Worm (Caenorhabditis elegans) whole organism, dauer: Measurements from ENCODE around the gene bud-13.

Experiments
- unc-62 ChIP-seq: sonication (generic microtip); optimal IDR thresholded peaks from 2 replicates; lab custom pipeline; 2017; ENCODE audit warnings: missing biosample characterization, missing genetic modification reagents, missing genetic modification characterization

The bud-13 gene

DNA sequence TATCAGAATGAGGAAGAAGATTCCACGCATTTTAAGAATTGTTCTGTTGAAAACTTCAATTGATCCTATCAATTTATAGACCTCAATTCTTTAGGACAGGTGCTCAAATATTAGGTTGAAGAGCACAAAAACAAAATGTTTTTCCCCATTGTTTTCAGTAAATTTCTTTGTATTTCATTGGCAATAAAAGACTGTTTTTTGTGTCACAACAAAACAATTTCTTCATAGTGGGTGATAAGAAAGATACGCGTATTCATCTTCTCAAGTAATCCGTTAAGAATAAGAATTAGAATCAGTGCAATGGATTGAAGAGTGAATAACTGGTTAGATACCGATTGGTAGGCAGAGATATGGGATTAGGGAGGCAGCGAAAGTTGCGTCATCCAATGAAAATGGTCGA is 6.9 kb downstream of the bud-13 start, which contains the start of gene ZK643.6:
ZK643.6 (minus strand) TSS at position 101 of the 400 bp plus-strand sequence.
- TF ChIP-seq unc-62 = no peak

DNA sequence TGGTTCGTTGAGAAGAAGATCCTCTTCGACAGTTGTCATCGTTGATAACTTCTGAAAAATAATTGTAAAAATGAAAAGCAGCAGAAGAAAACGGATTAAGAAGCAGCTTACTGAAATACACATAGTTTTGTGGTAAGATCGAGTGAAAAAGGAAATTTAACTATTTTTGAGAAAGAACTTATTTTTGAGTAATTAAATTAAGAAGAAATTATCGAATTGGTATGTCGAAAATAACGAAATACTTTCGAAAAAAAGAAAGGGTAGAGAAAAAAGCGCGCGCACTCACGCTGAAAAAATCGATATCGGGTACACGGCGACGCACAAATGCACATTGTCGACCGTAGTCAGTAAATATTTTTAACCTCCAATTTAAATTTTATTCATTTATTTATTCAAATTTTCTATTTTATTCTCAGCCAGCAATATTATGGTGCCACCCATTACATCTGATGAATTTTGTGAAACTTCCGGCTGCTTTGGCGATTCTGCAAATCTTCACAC is 11.3 kb downstream of the bud-13 start, which contains the start of the genes ZK643.5 and ZK643.2:
ZK643.5 (minus strand) TSS at position 51 of the 501 bp plus-strand sequence.
ZK643.2 (plus strand) TSS at position 395 of the 501 bp plus-strand sequence.
- TF ChIP-seq unc-62 = no peak

DNA sequence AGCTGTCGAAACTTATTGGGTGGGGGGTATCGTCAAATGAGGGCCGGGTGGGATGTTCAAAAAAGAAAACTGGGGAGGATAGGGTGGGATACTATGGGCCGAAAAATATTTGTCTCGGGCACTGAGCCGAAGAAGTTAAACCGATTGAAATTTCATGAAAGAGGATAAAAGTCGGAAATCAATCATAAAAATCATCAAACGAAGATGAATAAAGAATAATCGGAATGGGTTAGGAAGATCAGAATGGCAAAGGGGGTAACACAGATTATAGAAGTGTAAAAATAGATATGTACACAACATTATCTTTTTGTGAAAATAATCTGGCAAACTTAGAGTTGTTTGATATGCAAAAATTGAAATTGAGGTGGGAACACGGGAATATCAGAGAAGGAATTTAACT is 12.0 kb downstream of the bud-13 start:
- TF ChIP-seq unc-62 = no peak

DNA sequence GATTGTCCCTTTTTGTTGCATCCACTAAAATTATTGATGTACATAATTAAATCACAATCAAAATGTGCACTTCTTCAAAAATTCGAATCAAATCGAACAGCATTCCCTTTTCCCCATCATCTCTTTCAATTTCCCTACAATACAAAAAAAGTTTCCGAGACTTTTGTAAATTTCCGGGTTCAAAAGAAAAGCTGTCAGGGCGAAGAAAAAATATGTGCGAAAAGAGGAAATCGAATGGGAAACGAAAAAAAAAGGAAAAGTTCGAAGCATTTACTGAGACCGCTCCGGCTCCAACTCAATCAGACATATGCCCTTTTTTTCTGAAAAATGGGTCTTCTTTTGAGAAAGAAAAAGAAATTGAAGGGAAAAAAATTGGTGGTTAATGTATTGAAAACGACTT is 18.4 kb downstream of the bud-13 start:
- TF ChIP-seq unc-62 = no peak

DNA sequence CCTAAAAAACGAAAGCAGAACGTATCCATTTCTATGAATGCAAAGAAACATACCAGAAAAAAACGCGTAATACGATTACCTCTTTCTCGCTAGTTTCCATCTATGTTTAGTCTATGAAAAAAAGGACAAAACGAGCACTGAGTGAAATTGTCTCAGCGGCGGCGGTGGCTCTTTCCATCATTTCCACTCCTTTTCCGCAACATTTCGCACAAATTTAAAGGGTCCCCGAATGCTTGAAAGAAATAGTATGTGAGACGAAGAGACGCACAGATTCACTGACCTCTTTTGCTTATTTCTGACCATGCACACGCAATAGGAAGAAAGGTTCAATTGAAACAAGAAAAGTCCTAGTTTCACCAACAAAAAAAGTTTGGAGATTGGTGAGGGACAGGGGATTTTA is 21.2 kb downstream of the bud-13 start:
- TF ChIP-seq unc-62 = no peak

DNA sequence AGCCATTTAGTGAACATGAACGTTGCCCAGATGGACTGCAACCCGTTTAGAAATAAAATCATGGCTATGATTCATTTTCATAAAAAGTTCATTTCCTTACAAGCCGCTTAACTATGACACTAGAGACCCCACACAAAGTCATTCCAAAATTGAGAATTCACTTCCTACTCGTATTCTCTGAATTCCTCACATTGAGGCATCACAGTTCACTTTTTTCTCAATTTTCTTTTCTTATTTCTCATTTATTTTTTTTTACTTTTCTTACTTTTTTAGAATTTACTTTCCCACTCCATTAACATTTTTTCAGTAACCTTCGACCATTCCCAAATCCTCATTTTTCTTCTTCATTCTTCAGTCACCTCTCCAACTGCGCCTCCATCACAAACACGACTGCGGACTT is 23.2 kb downstream of the bud-13 start, which contains the start of gene dhrr-1:
dhrr-1 (plus strand) TSS at position 301 of the 400 bp plus-strand sequence.
- TF ChIP-seq unc-62 = no peak

DNA sequence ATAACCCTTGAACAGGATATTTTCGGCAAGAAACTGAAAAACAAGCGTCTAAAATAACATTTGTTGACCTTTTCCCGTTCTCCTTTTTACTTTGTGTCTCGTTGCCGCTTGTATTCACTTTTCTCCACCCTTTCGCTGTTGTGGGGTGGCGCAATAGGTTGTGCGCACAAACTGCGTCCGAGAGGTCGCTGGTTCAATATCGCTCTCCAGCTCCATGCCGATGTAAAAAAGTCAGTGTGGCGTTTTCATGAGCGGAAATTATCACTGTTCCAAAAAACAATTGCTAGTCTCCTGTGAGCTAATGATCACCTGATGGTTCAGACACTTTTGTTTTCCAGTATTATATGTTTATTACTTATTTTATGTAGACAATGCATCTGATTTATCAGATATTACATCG is 30.0 kb downstream of the bud-13 start:
- no peak for TF ChIP-seq unc-62

DNA sequence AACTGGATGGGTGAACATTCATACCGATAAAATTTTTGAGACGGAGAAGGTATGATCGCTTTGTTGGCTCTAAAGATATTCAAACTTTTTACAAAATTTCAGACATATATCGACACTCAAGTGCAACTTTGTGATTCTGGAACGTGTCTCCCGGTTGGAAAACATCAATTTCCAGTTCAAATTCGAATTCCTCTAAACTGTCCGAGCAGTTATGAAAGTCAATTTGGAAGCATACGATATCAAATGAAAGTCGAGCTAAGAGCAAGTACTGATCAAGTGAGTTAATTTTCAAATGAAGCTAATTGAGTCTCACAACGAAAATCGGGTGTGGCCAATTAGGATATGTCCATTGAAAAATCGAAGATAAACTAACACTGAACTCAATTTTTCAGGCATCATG is 33.1 kb downstream of the bud-13 start:
- TF ChIP-seq unc-62 = no peak

DNA sequence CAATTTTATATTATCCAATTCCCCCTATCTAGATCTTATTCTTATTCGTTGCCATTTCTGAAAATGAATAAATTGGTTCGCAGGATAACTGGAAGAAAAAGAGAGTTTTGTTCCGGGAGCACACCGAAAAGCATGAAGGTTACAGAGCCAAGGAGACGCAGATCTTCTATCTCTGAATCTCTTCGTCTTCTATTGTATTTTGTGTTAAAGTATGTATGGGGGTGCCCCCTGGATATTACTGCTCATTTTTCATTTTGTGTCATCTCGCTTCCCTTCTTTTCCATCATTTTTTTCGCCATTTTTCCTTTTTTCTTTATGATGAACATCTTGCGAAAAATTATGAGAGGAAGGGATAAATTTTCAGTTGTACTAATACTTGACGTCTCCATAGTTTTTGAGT is 33.8 kb downstream of the bud-13 start:
- no peak for TF ChIP-seq unc-62

DNA sequence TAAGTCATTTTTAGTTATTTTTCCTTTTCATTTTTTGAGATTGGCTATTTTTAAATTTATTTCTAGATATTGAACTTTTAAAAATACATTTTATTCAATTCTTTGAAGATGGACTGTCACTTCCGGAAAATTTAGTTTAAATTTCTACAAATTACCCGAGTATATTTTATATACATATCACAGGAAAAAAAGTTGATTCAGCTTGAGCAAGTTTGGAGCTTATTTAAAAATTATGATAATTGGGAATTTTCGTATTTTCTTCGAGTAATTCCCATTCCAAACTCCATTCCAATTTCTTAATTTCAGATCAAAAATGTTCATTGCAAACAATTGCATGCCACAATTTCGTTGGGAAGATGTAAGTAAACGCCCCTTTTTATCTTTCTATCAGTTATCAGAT is 37.8 kb downstream of the bud-13 start, which contains the start of gene arrd-15:
arrd-15 (plus strand) TSS at position 301 of the 400 bp plus-strand sequence.
- no peak for TF ChIP-seq unc-62

DNA sequence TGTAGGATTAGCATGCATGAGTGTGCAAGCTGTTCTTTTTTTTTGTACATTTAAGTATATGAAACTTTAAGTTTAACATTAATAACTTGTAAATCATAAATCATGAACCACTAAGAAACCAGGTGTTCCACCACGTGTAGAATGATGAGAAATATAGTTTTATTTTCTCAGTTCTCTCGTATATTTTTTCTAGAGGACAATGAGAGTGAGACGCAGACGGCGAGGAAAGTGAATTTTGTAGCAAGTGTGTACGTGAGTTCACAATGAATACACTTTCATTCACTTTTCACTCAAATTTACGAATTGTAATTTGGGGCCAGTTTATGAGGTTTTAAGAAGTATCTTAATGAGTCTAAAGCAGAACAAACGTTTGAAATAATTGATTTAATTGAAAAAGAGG is 41.0 kb downstream of the bud-13 start:
- TF ChIP-seq unc-62 = no peak

DNA sequence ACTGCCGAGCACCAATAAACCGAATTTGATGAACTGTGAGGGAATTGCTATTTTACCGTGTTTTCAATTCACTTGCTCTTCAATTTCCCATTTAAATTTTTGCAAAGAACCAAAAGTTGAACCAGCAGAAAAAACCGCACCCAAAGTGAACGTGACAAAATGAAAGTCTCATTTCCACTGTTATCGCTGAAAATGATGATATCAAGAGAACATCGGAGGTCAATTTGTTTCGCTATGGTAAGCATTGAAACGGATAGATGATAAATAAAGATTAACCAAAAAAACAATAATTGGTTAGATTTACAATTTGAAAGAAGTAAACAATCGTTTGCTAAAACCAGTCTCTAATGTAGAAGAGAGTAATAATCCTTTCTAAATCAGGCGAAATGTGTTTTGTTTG is 42.0 kb downstream of the bud-13 start:
- no peak for TF ChIP-seq unc-62

DNA sequence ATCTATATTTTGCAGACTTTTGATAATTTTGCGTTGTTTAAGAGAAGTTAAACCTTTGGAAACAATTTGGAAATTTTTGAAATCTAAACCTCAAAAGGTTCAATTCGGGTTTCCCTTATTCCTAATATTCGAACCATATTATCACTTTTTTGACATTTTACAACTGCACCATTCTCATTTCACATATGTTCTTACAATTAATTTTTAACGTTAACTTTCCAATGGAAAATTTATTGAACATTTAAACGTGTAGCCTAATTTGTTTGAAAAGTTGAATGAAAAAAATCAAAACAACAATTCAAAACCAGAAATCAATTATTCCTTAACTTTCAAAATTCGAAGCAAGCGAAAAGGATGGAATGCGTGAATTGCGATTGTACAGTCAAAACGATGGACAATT is 43.6 kb downstream of the bud-13 start, which contains the start of gene ZK637.12:
ZK637.12 (plus strand) TSS at position 301 of the 400 bp plus-strand sequence.
- TF ChIP-seq unc-62 = no peak

DNA sequence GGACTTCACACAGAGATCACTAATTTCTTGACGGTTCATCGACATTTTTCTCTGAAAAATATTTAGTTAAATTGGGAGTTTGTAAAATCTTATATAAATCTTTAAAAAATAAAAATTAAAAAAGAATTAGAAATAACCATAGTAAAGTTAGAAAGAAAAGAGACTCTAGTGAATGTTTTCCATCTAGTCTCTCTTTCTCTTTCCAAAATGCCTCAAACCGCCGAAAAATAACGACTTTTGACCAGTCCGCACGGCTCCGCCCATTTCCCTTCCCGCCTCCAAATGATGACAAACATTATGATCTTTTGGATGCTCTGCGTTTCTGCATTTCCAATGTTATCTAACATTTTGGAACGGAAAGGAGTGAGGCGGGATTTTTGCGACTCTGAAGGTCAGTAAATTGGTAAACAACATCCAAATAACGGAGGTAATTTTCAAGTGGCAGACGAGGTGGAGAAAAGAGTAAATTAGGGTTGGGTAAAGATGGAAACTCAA is 44.2 kb downstream of the bud-13 start, which contains the start of gene glb-1:
glb-1 (minus strand) TSS at position 51 of the 495 bp plus-strand sequence.
- TF ChIP-seq unc-62 = no peak

DNA sequence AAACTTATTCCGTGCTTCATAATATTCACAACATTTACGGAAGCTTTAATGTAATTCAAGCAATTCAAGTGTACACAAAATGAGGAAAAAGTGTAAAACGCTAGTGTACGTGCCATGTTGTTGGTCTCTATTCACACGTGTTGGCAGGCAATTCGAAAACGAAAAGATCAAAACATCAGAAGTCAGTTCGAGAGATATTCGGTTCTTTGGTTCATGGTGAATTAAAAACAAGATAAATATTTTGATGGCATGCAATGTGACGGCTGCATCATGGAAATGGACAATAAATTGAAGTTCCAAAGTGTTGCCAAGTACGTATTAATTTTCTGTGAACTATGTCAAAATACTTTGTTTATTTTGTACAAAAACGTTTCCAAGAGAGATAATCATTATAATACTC is 45.5 kb downstream of the bud-13 start:
- TF ChIP-seq unc-62 = no peak

DNA sequence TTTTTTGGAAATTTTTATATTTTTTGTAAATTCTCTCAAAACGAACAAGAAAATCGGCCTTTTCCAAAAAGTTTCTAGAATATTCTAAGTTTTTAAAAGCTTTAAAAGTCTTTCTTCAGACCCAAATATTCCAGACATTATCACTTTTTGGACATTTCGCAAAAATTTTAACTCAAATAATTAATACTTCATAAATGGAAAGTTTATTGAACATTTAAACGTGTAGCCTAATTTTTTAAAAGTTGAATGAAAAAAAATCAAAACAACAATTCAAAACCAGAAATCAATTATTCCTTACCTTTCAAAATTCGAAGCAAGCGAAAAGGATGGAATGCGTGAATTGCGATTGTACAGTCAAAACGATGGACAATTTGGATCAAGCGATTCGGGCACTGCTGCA is 47.7 kb downstream of the bud-13 start, which contains the start of gene ZK637.15:
ZK637.15 (plus strand) TSS at position 301 of the 400 bp plus-strand sequence.
- no peak for TF ChIP-seq unc-62

DNA sequence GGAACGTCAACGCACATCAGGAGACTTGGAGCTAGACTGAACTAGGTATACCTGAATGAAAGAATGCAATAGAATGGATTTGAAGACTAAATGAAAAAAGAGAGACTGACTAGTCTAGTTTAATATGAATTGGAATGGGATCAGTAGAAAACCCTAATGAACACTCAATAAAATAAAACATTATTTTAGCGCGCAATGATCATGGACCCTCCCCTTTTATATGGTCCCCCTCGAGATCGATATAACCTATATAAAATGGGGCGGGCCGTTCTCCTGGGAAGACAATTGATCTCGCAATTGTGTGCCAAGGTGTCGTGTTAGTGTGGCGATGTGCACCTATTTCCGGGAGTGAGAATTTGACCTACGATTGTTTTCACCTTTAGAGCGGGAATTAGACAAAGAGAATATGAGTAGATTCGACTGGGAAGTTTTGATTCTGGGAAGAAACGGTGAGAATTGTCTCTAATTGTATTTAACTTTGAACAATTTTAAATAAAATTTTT is 49.6 kb downstream of the bud-13 start, which contains the start of gene cdc-25.3:
cdc-25.3 (minus strand) TSS at position 51 of the 503 bp plus-strand sequence.
- TF ChIP-seq unc-62 = no peak
